Fruit fly (Drosophila melanogaster) whole organism, prepupa: ENCODE results near the gene CG15514.

Experiments used
- Blimp-1 ChIP-seq: fragments of 200-800 bp; sonication (Bioruptor generic); optimal IDR thresholded peaks from 3 replicates; lab custom pipeline; 2017; ENCODE audit warnings: missing biosample characterization, missing genetic modification characterization, mild to moderate bottlenecking, moderate library complexity, missing genetic modification reagents
- CG10631 ChIP-seq: fragments of 200-800 bp; sonication (Bioruptor generic); optimal IDR thresholded peaks from 2 replicates; lab custom pipeline; 2016; ENCODE audit warnings: missing biosample characterization, missing genetic modification characterization
- CG10669 ChIP-seq: fragments of 200-800 bp; sonication (Bioruptor generic); optimal IDR thresholded peaks from 3 replicates; lab custom pipeline; 2018; ENCODE audit warnings: missing biosample characterization, mild to moderate bottlenecking, missing genetic modification characterization, moderate library complexity
- CG1621 ChIP-seq: fragments of 200-800 bp; sonication (Bioruptor generic); optimal IDR thresholded peaks from 3 replicates; lab custom pipeline; 2018; ENCODE audit warnings: missing biosample characterization, mild to moderate bottlenecking, missing genetic modification characterization
- CG16779 ChIP-seq: fragments of 200-800 bp; sonication (Bioruptor generic); optimal IDR thresholded peaks from 3 replicates; lab custom pipeline; 2017; ENCODE audit warnings: missing biosample characterization, mild to moderate bottlenecking, missing genetic modification characterization
- CG3032 ChIP-seq: fragments of 200-800 bp; optimal IDR thresholded peaks from 2 replicates; lab custom pipeline; 2019; ENCODE audit warnings: missing biosample characterization, mild to moderate bottlenecking, missing genetic modification characterization, moderate library complexity
- CG32006 ChIP-seq: fragments of 200-800 bp; sonication (Bioruptor generic); optimal IDR thresholded peaks from 3 replicates; lab custom pipeline; 2017; ENCODE audit warnings: missing biosample characterization, mild to moderate bottlenecking, missing genetic modification characterization
- CG3919 ChIP-seq: fragments of 200-800 bp; sonication (Bioruptor generic); optimal IDR thresholded peaks from 3 replicates; lab custom pipeline; 2016; ENCODE audit warnings: missing biosample characterization, missing genetic modification characterization
- CG6163 ChIP-seq: fragments of 200-800 bp; sonication (Bioruptor generic); IDR thresholded peaks from 3 replicates; pipeline ENCODE4 v1.3.6; 2022; ENCODE audit warnings: missing biosample characterization, missing genetic modification characterization
- CG6276 ChIP-seq: fragments of 200-800 bp; sonication (Bioruptor generic); optimal IDR thresholded peaks from 2 replicates; lab custom pipeline; 2017; ENCODE audit warnings: missing biosample characterization, mild to moderate bottlenecking, missing genetic modification characterization
- CG8119 ChIP-seq: fragments of 200-800 bp; sonication (Bioruptor generic); IDR thresholded peaks from 3 replicates; pipeline ENCODE4 v1.3.6; 2022; ENCODE audit warnings: missing biosample characterization, missing genetic modification characterization
- CG8632 ChIP-seq: fragments of 200-800 bp; sonication (Bioruptor generic); optimal IDR thresholded peaks from 3 replicates; lab custom pipeline; 2016; ENCODE audit warnings: missing biosample characterization, missing genetic modification characterization
- CG9139 ChIP-seq: fragments of 200-800 bp; sonication (Bioruptor generic); optimal IDR thresholded peaks from 3 replicates; lab custom pipeline; 2017; ENCODE audit warnings: missing biosample characterization, mild to moderate bottlenecking, missing genetic modification characterization
- Eip78C ChIP-seq: fragments of 200-800 bp; sonication (Bioruptor generic); peaks from one replicate; lab custom pipeline; 2016; ENCODE audit warnings: missing biosample characterization, missing genetic modification characterization
- Ets21C ChIP-seq: fragments of 200-800 bp; sonication (Bioruptor generic); optimal IDR thresholded peaks from 3 replicates; lab custom pipeline; 2016; ENCODE audit warnings: missing biosample characterization, missing genetic modification characterization
- Gug ChIP-seq: fragments of 200-800 bp; sonication (Bioruptor generic); IDR thresholded peaks from 2 replicates; pipeline ENCODE4 v1.3.6; 2022; ENCODE audit warnings: missing biosample characterization, missing genetic modification characterization
- Hr39 ChIP-seq: fragments of 200-800 bp; sonication (Bioruptor generic); optimal IDR thresholded peaks from 2 replicates; lab custom pipeline; 2016; ENCODE audit warnings: missing biosample characterization, missing genetic modification characterization
- Lpt ChIP-seq: fragments of 200-800 bp; sonication (Bioruptor generic); optimal IDR thresholded peaks from 3 replicates; lab custom pipeline; 2016; ENCODE audit warnings: missing biosample characterization, missing genetic modification characterization
- Met ChIP-seq: fragments of 200-800 bp; sonication (Bioruptor generic); optimal IDR thresholded peaks from 3 replicates; lab custom pipeline; 2016; ENCODE audit warnings: missing biosample characterization, missing genetic modification characterization
- OdsH ChIP-seq: fragments of 200-800 bp; sonication (Bioruptor generic); optimal IDR thresholded peaks from 3 replicates; lab custom pipeline; 2016; ENCODE audit warnings: missing biosample characterization, missing genetic modification characterization
- Smox ChIP-seq: fragments of 200-800 bp; sonication (Bioruptor generic); optimal IDR thresholded peaks from 3 replicates; lab custom pipeline; 2016; ENCODE audit warnings: missing biosample characterization, missing genetic modification characterization
- Sox102F ChIP-seq: fragments of 200-800 bp; sonication (Bioruptor generic); optimal IDR thresholded peaks from 2 replicates; lab custom pipeline; 2016; ENCODE audit warnings: missing biosample characterization, mild to moderate bottlenecking, missing genetic modification characterization
- Sox14 ChIP-seq: fragments of 200-800 bp; sonication (Bioruptor generic); optimal IDR thresholded peaks from 3 replicates; lab custom pipeline; 2016; ENCODE audit warnings: missing biosample characterization, missing genetic modification characterization
- achi ChIP-seq: fragments of 200-800 bp; sonication (Bioruptor generic); optimal IDR thresholded peaks from 3 replicates; lab custom pipeline; 2016; ENCODE audit warnings: missing biosample characterization, missing genetic modification characterization
- acj6 ChIP-seq: fragments of 200-800 bp; sonication (Bioruptor generic); optimal IDR thresholded peaks from 3 replicates; lab custom pipeline; 2016; ENCODE audit warnings: missing biosample characterization, missing genetic modification characterization
- cyc ChIP-seq: fragments of 200-800 bp; sonication (Bioruptor generic); optimal IDR thresholded peaks from 3 replicates; lab custom pipeline; 2016; ENCODE audit warnings: missing biosample characterization, missing genetic modification characterization
- dac ChIP-seq: fragments of 200-800 bp; sonication (Bioruptor generic); optimal IDR thresholded peaks from 2 replicates; lab custom pipeline; 2017; ENCODE audit warnings: missing biosample characterization, mild to moderate bottlenecking, missing genetic modification characterization
- dsx ChIP-seq: fragments of 200-800 bp; optimal IDR thresholded peaks from 3 replicates; lab custom pipeline; 2019; ENCODE audit warnings: missing biosample characterization, mild to moderate bottlenecking, missing genetic modification characterization, moderate library complexity; ENCODE audit not compliant: poor library complexity, severe bottlenecking
- eg ChIP-seq: fragments of 200-800 bp; sonication (Bioruptor generic); IDR thresholded peaks from 3 replicates; pipeline ENCODE4 v1.3.6; 2022; ENCODE audit warnings: missing biosample characterization, missing genetic modification characterization
- esn ChIP-seq: fragments of 200-800 bp; sonication (Bioruptor generic); optimal IDR thresholded peaks from 2 replicates; lab custom pipeline; 2016; ENCODE audit warnings: missing biosample characterization, mild to moderate bottlenecking, missing genetic modification characterization, moderate library complexity
- fd59A ChIP-seq: fragments of 200-800 bp; sonication (Bioruptor generic); optimal IDR thresholded peaks from 2 replicates; lab custom pipeline; 2017; ENCODE audit warnings: missing biosample characterization, mild to moderate bottlenecking, missing genetic modification characterization, missing genetic modification reagents
- fkh ChIP-seq: fragments of 200-800 bp; sonication (Bioruptor generic); optimal IDR thresholded peaks from 3 replicates; lab custom pipeline; 2017; ENCODE audit warnings: missing biosample characterization, mild to moderate bottlenecking, missing genetic modification characterization, moderate library complexity
- lz ChIP-seq: fragments of 200-800 bp; sonication (Bioruptor generic); optimal IDR thresholded peaks from 3 replicates; lab custom pipeline; 2016; ENCODE audit warnings: missing biosample characterization, missing genetic modification characterization
- pdm3 ChIP-seq: fragments of 200-800 bp; sonication (Bioruptor generic); optimal IDR thresholded peaks from 3 replicates; lab custom pipeline; 2016; ENCODE audit warnings: missing biosample characterization, missing genetic modification characterization
- spab ChIP-seq: fragments of 200-800 bp; sonication (Bioruptor generic); optimal IDR thresholded peaks from 2 replicates; lab custom pipeline; 2017; ENCODE audit warnings: missing biosample characterization, mild to moderate bottlenecking, missing genetic modification characterization, missing genetic modification reagents
- svp ChIP-seq: fragments of 200-800 bp; sonication (Bioruptor generic); peaks from one replicate; lab custom pipeline; 2016; ENCODE audit warnings: missing biosample characterization, missing genetic modification characterization
- topi ChIP-seq: fragments of 200-800 bp; sonication (Bioruptor generic); optimal IDR thresholded peaks from 3 replicates; lab custom pipeline; 2016; ENCODE audit warnings: missing biosample characterization, missing genetic modification characterization
- vri ChIP-seq: fragments of 200-800 bp; sonication (Bioruptor generic); optimal IDR thresholded peaks from 3 replicates; lab custom pipeline; 2016; ENCODE audit warnings: missing biosample characterization, mild to moderate bottlenecking, missing genetic modification characterization

The CG15514 gene

dm6 chr3R:29868676-29869349, 7.5 kb upstream of the CG15514 start, which contains the start of gene Zip99C (continued):
- TF ChIP-seq CG8632 (no peak), fkh (GFP tag; lab: Kevin White, UChicago) (peak; percentile 70), CG10631 (GFP tag; lab: Kevin White, UChicago) (peak; percentile 12), Ets21C (GFP tag; lab: Kevin White, UChicago) (no peak), Gug (GFP tag; lab: Robert Waterston, UW) (no peak), dsx (GFP tag; lab: Kevin White, UChicago) (peak; percentile 41), CG32006 (GFP tag; lab: Kevin White, UChicago) (no peak), CG10669 (GFP tag; lab: Kevin White, UChicago) (no peak), CG6163 (no peak), dac (no peak), acj6 (GFP tag; lab: Kevin White, UChicago) (no peak), Met (GFP tag; lab: Kevin White, UChicago) (peak; percentile 42), pdm3 (GFP tag; lab: Kevin White, UChicago) (no peak), vri (GFP tag; lab: Kevin White, UChicago) (peak; percentile 45), CG3032 (peak; percentile 36), CG6276 (GFP tag; lab: Kevin White, UChicago) (no peak), esn (GFP tag; lab: Kevin White, UChicago) (peak; percentile 38), CG9139 (GFP tag; lab: Kevin White, UChicago) (no peak), Lpt (GFP tag; lab: Kevin White, UChicago) (no peak), topi (GFP tag; lab: Kevin White, UChicago) (no peak), eg (GFP tag; lab: Robert Waterston, UW) (no peak), Smox (GFP tag; lab: Kevin White, UChicago) (no peak), Sox102F (GFP tag; lab: Kevin White, UChicago) (no peak), svp (no peak), spab (GFP tag; lab: Kevin White, UChicago) (no peak), Blimp-1 (GFP tag; lab: Kevin White, UChicago) (no peak), CG1621 (tag; lab: Kevin White, UChicago) (no peak), CG8119 (GFP tag; lab: Robert Waterston, UW) (no peak), CG16779 (no peak), OdsH (GFP tag; lab: Kevin White, UChicago) (no peak)

DNA sequence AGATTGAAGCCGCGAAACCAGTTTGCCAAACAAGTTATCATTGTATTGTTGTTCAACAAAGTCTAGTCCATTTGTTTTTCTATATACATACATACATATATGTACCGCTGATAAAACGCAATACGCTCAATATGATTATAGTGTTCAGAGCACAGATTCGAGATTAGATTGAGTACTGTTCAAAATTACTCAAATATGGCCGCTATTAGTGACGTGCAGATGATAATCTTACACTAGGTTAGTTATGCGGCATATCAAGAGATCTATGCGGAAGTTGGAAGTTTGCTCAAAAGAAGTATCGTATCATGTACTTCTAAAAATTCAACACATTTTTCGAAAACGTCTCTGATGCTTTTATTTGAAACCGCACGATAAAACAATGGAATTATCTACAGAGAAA, 6.6 kb upstream of the CG15514 start:
- TF ChIP-seq dsx (GFP tag; lab: Kevin White, UChicago) (peak; percentile 41), fd59A (no peak), CG6163 (no peak), Eip78C (peak; percentile 24)

dm6 chr3R:29867470-29867869, 6.2 kb upstream of the CG15514 start:
- TF ChIP-seq CG16779 (no peak), cyc (GFP tag; lab: Kevin White, UChicago) (no peak), Sox14 (GFP tag; lab: Kevin White, UChicago) (peak; percentile 51), Blimp-1 (GFP tag; lab: Kevin White, UChicago) (no peak), Hr39 (GFP tag; lab: Kevin White, UChicago) (no peak), topi (GFP tag; lab: Kevin White, UChicago) (no peak), CG3919 (GFP tag; lab: Kevin White, UChicago) (no peak)

DNA sequence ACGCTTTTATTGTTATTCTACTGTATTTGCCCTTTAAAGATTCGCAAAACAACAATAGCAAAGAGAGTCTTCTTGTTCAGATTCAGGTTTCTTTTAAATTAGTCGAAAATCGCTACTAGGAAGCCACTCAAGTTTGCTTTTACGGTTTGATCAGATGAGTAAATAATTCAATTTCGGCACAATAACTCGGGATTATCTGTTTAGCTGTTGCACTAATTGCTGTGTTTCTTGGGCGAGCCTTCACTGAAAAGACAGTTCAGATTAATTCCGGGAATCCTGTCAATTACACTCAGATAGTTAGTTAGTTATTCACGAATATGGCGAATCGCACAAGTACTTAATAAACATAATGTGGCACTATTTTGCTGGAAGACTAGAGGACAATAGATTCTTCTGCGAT, 5.4 kb upstream of the CG15514 start:
- peak; percentile 42 for TF ChIP-seq fkh (GFP tag; lab: Kevin White, UChicago)
- no peak for TF ChIP-seq lz (GFP tag; lab: Kevin White, UChicago)
- TF ChIP-seq dac = no peak
- TF ChIP-seq CG8632 = no peak
- no peak for TF ChIP-seq Blimp-1 (GFP tag; lab: Kevin White, UChicago)
- TF ChIP-seq achi (GFP tag; lab: Kevin White, UChicago) = no peak
